Worm (Caenorhabditis elegans): Measurements from ENCODE around the gene set-1.
A peak's percentile ranks its signal among the peaks of the same experiment; 100 is the strongest.

set-1 gene

DNA sequence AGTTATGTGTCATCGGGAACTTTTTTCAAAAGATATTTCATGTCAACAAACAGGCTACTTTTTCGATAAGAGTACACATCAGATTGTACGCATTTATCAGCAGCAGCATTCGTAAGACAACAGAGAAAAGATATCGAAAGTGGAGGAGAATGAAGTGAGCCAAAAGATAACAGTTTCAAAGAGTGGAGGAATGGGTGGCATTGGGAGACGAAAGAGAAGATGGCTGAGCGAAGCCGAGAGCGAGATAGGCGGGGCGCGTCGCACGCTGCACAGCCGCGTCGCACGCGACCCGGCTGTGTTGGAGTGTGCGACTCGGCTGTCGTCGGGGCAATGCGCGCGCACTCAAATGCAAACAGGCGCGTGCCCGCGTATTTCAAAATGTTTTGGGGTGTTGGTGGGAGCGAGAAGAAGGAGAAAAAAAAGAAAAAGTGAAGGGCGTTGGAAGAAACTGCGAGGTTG is 12.0 kb upstream of the set-1 start (continued):
- TF ChIP-seq nhr-85 (tag) (peak; percentile 87), vab-15 (tag; optimal IDR thresholded peaks at IDR 0.05) (no peak), hlh-4 (tag; optimal IDR thresholded peaks at IDR 0.05) (no peak), sptf-1 (tag; optimal IDR thresholded peaks at IDR 0.05) (no peak), swsn-7 (tag; optimal IDR thresholded peaks at IDR 0.05) (peak; percentile 91), dpl-1 (GFP tag; optimal IDR thresholded peaks at IDR 0.05) (peak; percentile 78 to 83 (median 78)), lsy-2 (tag; optimal IDR thresholded peaks at IDR 0.05) (peak; percentile 80 to 84), unc-62 (GFP tag; optimal IDR thresholded peaks at IDR 0.05) (no peak), nhr-11 (tag; optimal IDR thresholded peaks at IDR 0.05) (no peak), C16A3.4 (tag; optimal IDR thresholded peaks at IDR 0.05) (peak; percentile 78), aha-1 (tag; optimal IDR thresholded peaks at IDR 0.05) (peak; percentile 3), mep-1 (tag; optimal IDR thresholded peaks at IDR 0.05) (peak; percentile 57), sup-37 (GFP tag; optimal IDR thresholded peaks at IDR 0.05) (peak; percentile 84), C34B4.2 (tag; optimal IDR thresholded peaks at IDR 0.05) (peak; percentile 11), unc-98 (GFP tag; IDR thresholded peaks at IDR 0.05) (peak; percentile 42; the same call in 1 of the 2 replicates), tlp-1 (tag; optimal IDR thresholded peaks at IDR 0.05) (no peak), fos-1 (tag; optimal IDR thresholded peaks at IDR 0.05) (no peak), ets-5 (GFP tag; IDR thresholded peaks at IDR 0.05) (no peak), zip-4 (GFP tag; optimal IDR thresholded peaks at IDR 0.05) (peak; percentile 55), nhr-12 (tag; optimal IDR thresholded peaks at IDR 0.05) (no peak), unc-30 (tag; optimal IDR thresholded peaks at IDR 0.05) (no peak), F16B12.6 (tag; optimal IDR thresholded peaks at IDR 0.05) (peak; percentile 63), ztf-11 (tag; optimal IDR thresholded peaks at IDR 0.05) (peak in 1 of 2 experiments; percentile 66), snpc-4 (tag; optimal IDR thresholded peaks at IDR 0.05) (peak; percentile 49), grh-1 (GFP tag; IDR thresholded peaks at IDR 0.05) (peak; percentile 58), mef-2 (tag; optimal IDR thresholded peaks at IDR 0.05) (peak; percentile 73), rnt-1 (tag; optimal IDR thresholded peaks at IDR 0.05) (peak; percentile 82), nhr-71 (tag; optimal IDR thresholded peaks at IDR 0.05) (peak; percentile 94), lin-14 (GFP tag; optimal IDR thresholded peaks at IDR 0.05) (peak; percentile 95), pqm-1 (tag; optimal IDR thresholded peaks at IDR 0.05) (peak; percentile 86), skn-1 (tag; optimal IDR thresholded peaks at IDR 0.05) (peak; percentile 86), ceh-88 (GFP tag; IDR thresholded peaks at IDR 0.05) (peak; percentile 76), snu-23 (GFP tag; optimal IDR thresholded peaks at IDR 0.05) (peak; percentile 93), lin-35 (GFP tag; optimal IDR thresholded peaks at IDR 0.05) (peak; percentile 79 to 83), lir-3 (tag; optimal IDR thresholded peaks at IDR 0.05; ENCODE audit: poor library complexity) (no peak), pax-3 (tag; optimal IDR thresholded peaks at IDR 0.05) (peak; percentile 69), mab-9 (GFP tag; IDR thresholded peaks at IDR 0.05) (peak; percentile 71), nhr-20 (tag; optimal IDR thresholded peaks at IDR 0.05) (peak; percentile 90), efl-1 (optimal IDR thresholded peaks at IDR 0.05) (peak; percentile 61 to 83), efl-1 (GFP tag; optimal IDR thresholded peaks at IDR 0.05 in 1 of 2) (peak; percentile 80 to 98), nhr-90 (tag; optimal IDR thresholded peaks at IDR 0.05; ENCODE audit: poor library complexity) (peak; percentile 84)

DNA sequence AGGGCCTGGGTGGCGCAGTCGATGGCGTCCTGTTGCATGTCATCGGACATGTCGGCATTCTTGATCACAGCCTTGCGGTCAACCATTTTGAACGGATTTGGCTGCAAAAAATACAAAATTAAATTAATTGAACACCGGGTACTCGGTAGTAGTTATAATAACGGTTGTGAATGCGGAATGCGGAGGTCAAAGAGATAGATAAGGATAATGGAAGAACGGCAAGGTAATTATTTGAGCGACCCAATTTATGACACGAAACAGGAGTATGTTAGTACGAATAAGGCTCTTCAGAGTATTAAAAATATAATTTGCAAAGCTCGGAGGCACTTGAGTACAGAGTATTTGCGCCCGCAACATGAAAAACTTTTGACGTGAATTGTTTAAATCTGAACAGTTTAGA is 11.5 kb upstream of the set-1 start, which contains the start of gene dlc-1:
TSS of gene dlc-1 (minus strand) at position 101 of the 400 bp plus-strand sequence.
- no peak for TF ChIP-seq efl-1 (optimal IDR thresholded peaks at IDR 0.05)
- peak in 1 of 2 experiments; percentile 57 for TF ChIP-seq efl-1 (GFP tag; optimal IDR thresholded peaks at IDR 0.05 in 1 of 2)
- TF ChIP-seq C34B4.2 (tag; optimal IDR thresholded peaks at IDR 0.05) = no peak

DNA sequence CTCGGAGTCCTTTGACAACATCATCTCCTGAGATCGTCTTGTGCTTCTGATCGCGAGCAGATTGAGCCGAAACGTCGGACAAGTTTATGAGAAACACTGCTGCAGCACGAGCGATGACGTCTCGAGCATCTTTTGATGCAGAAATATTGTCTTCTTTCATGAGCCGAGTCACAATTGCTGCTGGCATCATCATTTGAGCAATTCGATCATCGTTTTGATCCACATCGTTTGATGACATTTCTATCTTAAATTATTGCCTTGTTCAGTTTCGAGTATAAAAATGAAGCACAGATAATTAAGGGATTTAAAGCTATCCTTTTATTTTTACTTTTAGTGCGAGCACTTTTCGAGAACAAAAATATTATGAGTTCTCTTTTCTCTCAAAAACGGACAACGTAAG is 10.4 kb upstream of the set-1 start, which contains the start of gene T26A5.8:
TSS of gene T26A5.8 (minus strand) at position 247 of the 400 bp plus-strand sequence.
- peak; percentile 11 for TF ChIP-seq nhr-47 (tag; optimal IDR thresholded peaks at IDR 0.05)
- peak; percentile 12 for TF ChIP-seq nhr-90 (tag; optimal IDR thresholded peaks at IDR 0.05; ENCODE audit: poor library complexity)
- no peak for TF ChIP-seq nhr-28 (tag; optimal IDR thresholded peaks at IDR 0.05)
- TF ChIP-seq rnt-1 (tag; optimal IDR thresholded peaks at IDR 0.05) = peak; percentile 5
- TF ChIP-seq nhr-85 (tag) = peak; percentile 9
- peak; percentile 68 for TF ChIP-seq ama-1 (optimal IDR thresholded peaks at IDR 0.05)
- TF ChIP-seq snu-23 (GFP tag; optimal IDR thresholded peaks at IDR 0.05) = peak; percentile 11
- TF ChIP-seq ztf-4 (tag; optimal IDR thresholded peaks at IDR 0.05) = peak; percentile 66
- peak; percentile 1 for TF ChIP-seq elt-2 (tag; optimal IDR thresholded peaks at IDR 0.05)
- TF ChIP-seq nhr-19 (GFP tag; conservative IDR thresholded peaks at IDR 0.05) = 0 out of 2 replicates have a peak, but pooled peaks have one; percentile 2
- no peak for TF ChIP-seq pax-3 (tag; optimal IDR thresholded peaks at IDR 0.05)
- TF ChIP-seq nhr-71 (tag; optimal IDR thresholded peaks at IDR 0.05) = peak; percentile 56
- TF ChIP-seq unc-62 (GFP tag; optimal IDR thresholded peaks at IDR 0.05) = no peak
- no peak for TF ChIP-seq elt-3 (tag; optimal IDR thresholded peaks at IDR 0.05)
